Worm (Caenorhabditis elegans) whole organism, mixed stage, embryonic: ENCODE results near the gene fbxa-5.

ENCODE experiments used
- blmp-1 ChIP-seq: fragments of 150-350 bp; optimal IDR thresholded peaks from 2 replicates; lab custom pipeline; 2014; ENCODE audit warnings: missing biosample characterization, missing genetic modification characterization
- elt-1 ChIP-seq: sonication (generic microtip); optimal IDR thresholded peaks from 2 replicates; lab custom pipeline; 2017; ENCODE audit warnings: missing genetic modification characterization, mild to moderate bottlenecking, missing compliant biosample characterization, antibody characterized with exemption, moderate library complexity, borderline replicate concordance; ENCODE audit not compliant: insufficient read depth
- elt-3 ChIP-seq: fragments of 150-350 bp; optimal IDR thresholded peaks from 2 replicates; lab custom pipeline; 2014; ENCODE audit warnings: missing biosample characterization, missing genetic modification characterization
- lin-13 ChIP-seq: fragments of 150-350 bp; optimal IDR thresholded peaks from 2 replicates; lab custom pipeline; 2014; ENCODE audit warnings: missing biosample characterization, missing genetic modification characterization
- lsy-2 ChIP-seq: fragments of 150-350 bp; optimal IDR thresholded peaks from 2 replicates; lab custom pipeline; 2014; ENCODE audit warnings: missing biosample characterization, missing genetic modification characterization
- nhr-12 ChIP-seq: fragments of 150-350 bp; optimal IDR thresholded peaks from 2 replicates; lab custom pipeline; 2014; ENCODE audit warnings: missing biosample characterization, missing genetic modification characterization
- nhr-237 ChIP-seq: fragments of 150-350 bp; optimal IDR thresholded peaks from 2 replicates; lab custom pipeline; 2014; ENCODE audit warnings: missing biosample characterization, missing genetic modification characterization
- nhr-28 ChIP-seq: fragments of 150-350 bp; optimal IDR thresholded peaks from 2 replicates; lab custom pipeline; 2014; ENCODE audit warnings: missing biosample characterization, missing genetic modification characterization
- pha-4 ChIP-seq: fragments of 150-350 bp; optimal IDR thresholded peaks from 2 replicates; lab custom pipeline; 2018; ENCODE audit warnings: missing biosample characterization, missing genetic modification reagents, missing genetic modification characterization
- unc-62 ChIP-seq: fragments of 150-350 bp; optimal IDR thresholded peaks from 2 replicates; lab custom pipeline; 2014; ENCODE audit warnings: missing biosample characterization, missing genetic modification reagents, missing genetic modification characterization

DNA sequence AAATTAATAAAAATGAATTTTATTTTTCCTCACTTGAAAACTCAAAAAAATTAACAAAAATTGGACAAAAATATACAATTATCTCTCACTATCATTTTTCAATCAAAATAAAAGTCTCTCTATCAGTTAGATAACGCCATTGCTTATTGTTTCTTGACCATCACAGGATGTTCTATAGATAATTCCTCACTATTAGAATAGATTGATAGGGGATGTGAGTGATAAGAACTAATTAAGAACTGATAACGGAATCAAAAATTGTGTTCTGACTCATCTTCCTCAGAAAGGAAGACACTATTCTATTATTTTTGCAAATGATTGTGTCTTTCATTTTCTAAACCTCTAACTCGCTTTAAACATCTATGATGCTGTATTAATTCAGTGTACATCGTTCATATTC lies 51.0 kb downstream of the fbxa-5 start:
- TF ChIP-seq lin-13 (no peak), elt-3 (tag; lab: Kevin White, UChicago) (no peak), nhr-12 (no peak), unc-62 (GFP tag; lab: Kevin White, UChicago) (no peak), lsy-2 (tag; lab: Kevin White, UChicago) (no peak), nhr-237 (tag; lab: Kevin White, UChicago) (no peak), blmp-1 (tag; lab: Kevin White, UChicago) (no peak), nhr-28 (tag; lab: Kevin White, UChicago) (no peak), elt-1 (tag; lab: Kevin White, UChicago) (no peak), pha-4 (tag; lab: Kevin White, UChicago) (no peak)
